Fruit fly (Drosophila melanogaster) whole organism, embryonic: ENCODE data around the gene CG31548.

Source experiments
- Adf1 ChIP-seq: fragments of 200-800 bp; sonication (Bioruptor generic); IDR thresholded peaks from 2 replicates; pipeline ENCODE4 v1.3.6; 2022; ENCODE audit warnings: missing biosample characterization, missing genetic modification characterization
- CG10543 ChIP-seq: fragments of 200-800 bp; sonication (Bioruptor generic); optimal IDR thresholded peaks from 3 replicates; lab custom pipeline; 2017; ENCODE audit warnings: missing biosample characterization, mild to moderate bottlenecking, missing genetic modification characterization, moderate library complexity
- CG13424 ChIP-seq: fragments of 200-800 bp; sonication (Bioruptor generic); optimal IDR thresholded peaks from 2 replicates; lab custom pipeline; 2019; ENCODE audit warnings: missing biosample characterization, mild to moderate bottlenecking, missing genetic modification characterization, moderate library complexity
- CG14014 ChIP-seq: fragments of 200-800 bp; sonication (Bioruptor generic); IDR thresholded peaks from 2 replicates; pipeline ENCODE4 v1.3.6; 2022; ENCODE audit warnings: missing biosample characterization, missing genetic modification characterization
- CG16813 ChIP-seq: fragments of 200-800 bp; sonication (Bioruptor generic); IDR thresholded peaks from 3 replicates; pipeline ENCODE4 v1.3.6; 2022; ENCODE audit warnings: missing biosample characterization, missing genetic modification characterization; ENCODE audit not compliant: partially characterized antibody
- CG16863 ChIP-seq: fragments of 200-800 bp; sonication (Bioruptor generic); optimal IDR thresholded peaks from 3 replicates; lab custom pipeline; 2016; ENCODE audit warnings: missing biosample characterization, missing genetic modification characterization
- CG17802 ChIP-seq: fragments of 200-800 bp; sonication (Bioruptor generic); optimal IDR thresholded peaks from 2 replicates; lab custom pipeline; 2018; ENCODE audit warnings: missing biosample characterization, mild to moderate bottlenecking, missing genetic modification characterization, moderate library complexity
- CG18764 ChIP-seq: fragments of 200-800 bp; sonication (Bioruptor generic); optimal IDR thresholded peaks from 3 replicates; lab custom pipeline; 2016; ENCODE audit warnings: missing biosample characterization, missing genetic modification characterization
- CG2116 ChIP-seq: fragments of 200-800 bp; sonication (Bioruptor generic); optimal IDR thresholded peaks from 3 replicates; lab custom pipeline; 2018; ENCODE audit warnings: missing biosample characterization, mild to moderate bottlenecking, missing genetic modification characterization
- CG30403 ChIP-seq: fragments of 200-800 bp; sonication (Bioruptor generic); optimal IDR thresholded peaks from 3 replicates; lab custom pipeline; 2016; ENCODE audit warnings: missing biosample characterization, missing genetic modification characterization
- CG32767 ChIP-seq: fragments of 200-800 bp; sonication (Bioruptor generic); IDR thresholded peaks from 2 replicates; pipeline ENCODE4 v1.3.6; 2022; ENCODE audit warnings: missing biosample characterization, missing genetic modification characterization
- CG42726 ChIP-seq: fragments of 200-800 bp; sonication (Bioruptor generic); IDR thresholded peaks from 2 replicates; pipeline ENCODE4 v1.3.6; 2022; ENCODE audit warnings: missing biosample characterization, missing genetic modification characterization; ENCODE audit not compliant: partially characterized antibody
- CG43689 ChIP-seq: fragments of 200-800 bp; sonication (Bioruptor generic); IDR thresholded peaks from 2 replicates; pipeline ENCODE4 v1.3.6; 2022; ENCODE audit warnings: missing biosample characterization, missing genetic modification characterization
- CG4404 ChIP-seq: fragments of 200-800 bp; sonication (Bioruptor generic); IDR thresholded peaks from 2 replicates; pipeline ENCODE4 v1.3.6; 2022; ENCODE audit warnings: missing biosample characterization, missing genetic modification characterization
- CG4730 ChIP-seq: fragments of 200-800 bp; sonication (Bioruptor generic); IDR thresholded peaks from 2 replicates; pipeline ENCODE4 v1.3.6; 2022; ENCODE audit warnings: missing biosample characterization, missing genetic modification characterization
- CG6254 ChIP-seq: fragments of 200-800 bp; sonication (Bioruptor generic); optimal IDR thresholded peaks from 3 replicates; lab custom pipeline; 2017; ENCODE audit warnings: mild to moderate bottlenecking, missing biosample characterization, missing genetic modification reagents, missing genetic modification characterization
- CG8089 ChIP-seq: fragments of 200-800 bp; sonication (Bioruptor generic); optimal IDR thresholded peaks from 3 replicates; lab custom pipeline; 2016; ENCODE audit warnings: missing biosample characterization, missing genetic modification characterization
- CG8388 ChIP-seq: fragments of 200-800 bp; sonication (Bioruptor generic); optimal IDR thresholded peaks from 2 replicates; lab custom pipeline; 2019; ENCODE audit warnings: missing biosample characterization, mild to moderate bottlenecking, missing genetic modification characterization, moderate library complexity
- CG9817 ChIP-seq: fragments of 200-800 bp; sonication (Bioruptor generic); optimal IDR thresholded peaks from 2 replicates; lab custom pipeline; 2018; ENCODE audit warnings: missing biosample characterization, mild to moderate bottlenecking, missing genetic modification characterization, moderate library complexity
- CHES-1-like ChIP-seq: fragments of 200-800 bp; sonication (Bioruptor generic); optimal IDR thresholded peaks from 2 replicates; lab custom pipeline; 2016; ENCODE audit warnings: missing biosample characterization, missing genetic modification characterization
- D19A ChIP-seq: fragments of 200-800 bp; optimal IDR thresholded peaks from 3 replicates; lab custom pipeline; 2019; ENCODE audit warnings: missing biosample characterization, mild to moderate bottlenecking, missing genetic modification characterization, moderate library complexity
- Hmr ChIP-seq: fragments of 200-800 bp; sonication (Bioruptor generic); optimal IDR thresholded peaks from 3 replicates; lab custom pipeline; 2017; ENCODE audit warnings: mild to moderate bottlenecking, missing biosample characterization, missing genetic modification reagents, missing genetic modification characterization
- Nf-YB ChIP-seq: fragments of 200-800 bp; sonication (Bioruptor generic); optimal IDR thresholded peaks from 3 replicates; lab custom pipeline; 2019; ENCODE audit warnings: missing biosample characterization, mild to moderate bottlenecking, missing genetic modification characterization, moderate library complexity
- Ravus ChIP-seq: fragments of 200-800 bp; sonication (Bioruptor generic); IDR thresholded peaks from 2 replicates; pipeline ENCODE4 v1.3.6; 2022; ENCODE audit warnings: missing biosample characterization, missing genetic modification characterization
- Scr ChIP-seq: fragments of 200-800 bp; sonication (Bioruptor generic); IDR thresholded peaks from 2 replicates; pipeline ENCODE4 v1.3.6; 2022; ENCODE audit warnings: missing biosample characterization, missing genetic modification characterization; ENCODE audit not compliant: partially characterized antibody
- Side ChIP-seq: fragments of 200-800 bp; sonication (Bioruptor generic); optimal IDR thresholded peaks from 2 replicates; lab custom pipeline; 2016; ENCODE audit warnings: missing biosample characterization, missing genetic modification characterization
- Sox102F ChIP-seq: fragments of 200-800 bp; sonication (Bioruptor generic); optimal IDR thresholded peaks from 2 replicates; lab custom pipeline; 2018; ENCODE audit warnings: missing biosample characterization, mild to moderate bottlenecking, missing genetic modification characterization, moderate library complexity
- Sry-β ChIP-seq: fragments of 200-800 bp; sonication (Bioruptor generic); optimal IDR thresholded peaks from 2 replicates; lab custom pipeline; 2018; ENCODE audit warnings: missing biosample characterization, mild to moderate bottlenecking, missing genetic modification characterization, moderate library complexity
- bowl ChIP-seq: fragments of 200-800 bp; sonication (Bioruptor generic); IDR thresholded peaks from 2 replicates; pipeline ENCODE4 v1.3.6; 2022; ENCODE audit warnings: missing biosample characterization, missing genetic modification characterization
- disco-r ChIP-seq: fragments of 200-800 bp; sonication (Bioruptor generic); optimal IDR thresholded peaks from 2 replicates; lab custom pipeline; 2016; ENCODE audit warnings: missing biosample characterization, missing genetic modification characterization
- fd96Cb ChIP-seq: fragments of 200-800 bp; sonication (Bioruptor generic); optimal IDR thresholded peaks from 2 replicates; lab custom pipeline; 2018; ENCODE audit warnings: missing biosample characterization, mild to moderate bottlenecking, missing genetic modification characterization, moderate library complexity
- fru ChIP-seq: fragments of >200 bp; optimal IDR thresholded peaks from 2 replicates; lab custom pipeline; 2017
- gcm2 ChIP-seq: fragments of 200-800 bp; sonication (Bioruptor generic); optimal IDR thresholded peaks from 2 replicates; lab custom pipeline; 2016; ENCODE audit warnings: missing biosample characterization, missing genetic modification characterization
- ind ChIP-seq: fragments of 200-800 bp; sonication (Bioruptor generic); optimal IDR thresholded peaks from 3 replicates; lab custom pipeline; 2016; ENCODE audit warnings: missing biosample characterization, missing genetic modification characterization
- insv ChIP-seq, 2 experiments: fragments of 200-800 bp; sonication (Bioruptor generic); optimal IDR thresholded peaks; 3 replicates each; lab custom pipeline; 2016 to 2018; ENCODE audit warnings: missing biosample characterization in 2 of 2, missing genetic modification characterization in 2 of 2
- ken ChIP-seq: fragments of 200-800 bp; sonication (Bioruptor generic); IDR thresholded peaks from 3 replicates; pipeline ENCODE4 v1.3.6; 2022; ENCODE audit warnings: missing biosample characterization, missing genetic modification characterization
- kni ChIP-seq: fragments of 200-800 bp; sonication (Bioruptor generic); optimal IDR thresholded peaks from 3 replicates; lab custom pipeline; 2017; ENCODE audit warnings: mild to moderate bottlenecking, missing biosample characterization, missing genetic modification reagents, missing genetic modification characterization
- lilli ChIP-seq: fragments of 200-800 bp; sonication (Bioruptor generic); optimal IDR thresholded peaks from 3 replicates; lab custom pipeline; 2016; ENCODE audit warnings: missing biosample characterization, missing genetic modification characterization
- nmo ChIP-seq: fragments of 200-800 bp; sonication (Bioruptor generic); optimal IDR thresholded peaks from 2 replicates; lab custom pipeline; 2018; ENCODE audit warnings: missing biosample characterization, mild to moderate bottlenecking, missing genetic modification characterization, moderate library complexity
- pnt ChIP-seq: fragments of 200-800 bp; sonication (Bioruptor generic); optimal IDR thresholded peaks from 3 replicates; lab custom pipeline; 2016; ENCODE audit warnings: missing biosample characterization, missing genetic modification characterization
- pum ChIP-seq: fragments of 200-800 bp; sonication (Bioruptor generic); optimal IDR thresholded peaks from 2 replicates; lab custom pipeline; 2016; ENCODE audit warnings: missing biosample characterization, missing genetic modification characterization
- row ChIP-seq: fragments of 200-800 bp; sonication (Bioruptor generic); IDR thresholded peaks from 3 replicates; pipeline ENCODE4 v1.3.6; 2022; ENCODE audit warnings: missing biosample characterization, missing genetic modification characterization
- sd ChIP-seq: fragments of 200-800 bp; sonication (Bioruptor generic); optimal IDR thresholded peaks from 3 replicates; lab custom pipeline; 2018; ENCODE audit warnings: missing biosample characterization, mild to moderate bottlenecking, missing genetic modification characterization, moderate library complexity
- sisA ChIP-seq: fragments of 200-800 bp; sonication (Bioruptor generic); IDR thresholded peaks from 2 replicates; pipeline ENCODE4 v1.3.6; 2022; ENCODE audit warnings: missing biosample characterization, missing genetic modification characterization
- slou ChIP-seq: fragments of 200-800 bp; sonication (Bioruptor generic); optimal IDR thresholded peaks from 3 replicates; lab custom pipeline; 2016; ENCODE audit warnings: missing biosample characterization, missing genetic modification characterization
- sug ChIP-seq: fragments of 200-800 bp; optimal IDR thresholded peaks from 2 replicates; lab custom pipeline; 2019; ENCODE audit warnings: missing biosample characterization, mild to moderate bottlenecking, missing genetic modification characterization, moderate library complexity
- tap ChIP-seq: fragments of 200-800 bp; optimal IDR thresholded peaks from 3 replicates; lab custom pipeline; 2019; ENCODE audit warnings: missing biosample characterization, mild to moderate bottlenecking, missing genetic modification characterization, moderate library complexity
- tin ChIP-seq: fragments of 200-800 bp; sonication (Bioruptor generic); optimal IDR thresholded peaks from 3 replicates; lab custom pipeline; 2016; ENCODE audit warnings: missing biosample characterization, missing genetic modification characterization
- toy ChIP-seq: fragments of 200-800 bp; sonication (Bioruptor generic); IDR thresholded peaks from 2 replicates; pipeline ENCODE4 v1.3.6; 2022; ENCODE audit warnings: missing biosample characterization, missing genetic modification characterization
- wek ChIP-seq: fragments of 200-800 bp; sonication (Bioruptor generic); optimal IDR thresholded peaks from 3 replicates; lab custom pipeline; 2018; ENCODE audit warnings: missing biosample characterization, mild to moderate bottlenecking, missing genetic modification characterization, moderate library complexity
- zen ChIP-seq: fragments of 200-800 bp; sonication (Bioruptor generic); optimal IDR thresholded peaks from 3 replicates; lab custom pipeline; 2018; ENCODE audit warnings: missing biosample characterization, mild to moderate bottlenecking, missing genetic modification characterization, moderate library complexity

The CG31548 gene

dm6 chr3R:5606477-5606876 is 30.2 kb downstream of the CG31548 start, which contains the start of gene asl (continued):
- TF ChIP-seq CG2116 (GFP tag; lab: Kevin White, UChicago) (peak; percentile 85), Sry-β (GFP tag; lab: Kevin White, UChicago) (peak; percentile 19), sd (tag; lab: Kevin White, UChicago) (peak; percentile 82), D19A (tag; lab: Kevin White, UChicago) (peak; percentile 60), CG8388 (GFP tag; lab: Kevin White, UChicago) (peak; percentile 57), CG4404 (no peak), CG14014 (GFP tag; lab: Robert Waterston, UW) (peak; percentile 57; the same call in 1 of the 2 replicates), Hmr (GFP tag; lab: Kevin White, UChicago) (no peak), CG13424 (tag; lab: Kevin White, UChicago) (peak; percentile 79), CG17802 (tag; lab: Kevin White, UChicago) (peak; percentile 90), lilli (GFP tag; lab: Kevin White, UChicago) (peak; percentile 76), CHES-1-like (peak; percentile 58), sisA (GFP tag; lab: Robert Waterston, UW) (peak; percentile 49; the same call in 1 of the 2 replicates), kni (GFP tag; lab: Kevin White, UChicago) (peak; percentile 48), ken (GFP tag; lab: Robert Waterston, UW) (peak; percentile 65; the same call in 1 of the 3 replicates), CG32767 (0 out of 2 replicates have a peak, but pooled peaks have one; percentile 43), CG30403 (GFP tag; lab: Kevin White, UChicago) (peak; percentile 69), CG16863 (GFP tag; lab: Kevin White, UChicago) (peak; percentile 34), Ravus (GFP tag; lab: Robert Waterston, UW) (no peak), Sox102F (no peak), CG18764 (GFP tag; lab: Kevin White, UChicago) (peak; percentile 63), pum (GFP tag; lab: Kevin White, UChicago) (peak; percentile 33), fru (lab: Kevin White, UChicago) (no peak), CG9817 (tag; lab: Kevin White, UChicago) (peak; percentile 77), Side (GFP tag; lab: Kevin White, UChicago) (peak; percentile 23), CG10543 (peak; percentile 59), disco-r (GFP tag; lab: Kevin White, UChicago) (peak; percentile 54), fd96Cb (tag; lab: Kevin White, UChicago) (peak; percentile 61), tin (peak; percentile 58), ind (GFP tag; lab: Kevin White, UChicago) (no peak), CG6254 (GFP tag; lab: Kevin White, UChicago) (no peak), zen (tag; lab: Kevin White, UChicago) (peak; percentile 68), sug (tag; lab: Kevin White, UChicago) (peak; percentile 64), Scr (GFP tag; lab: Robert Waterston, UW) (0 out of 2 replicates have a peak, but pooled peaks have one; percentile 20), slou (GFP tag; lab: Kevin White, UChicago) (no peak), row (GFP tag; lab: Robert Waterston, UW) (peak; percentile 87), Nf-YB (peak; percentile 33), wek (GFP tag; lab: Kevin White, UChicago) (peak; percentile 50), Adf1 (GFP tag; lab: Robert Waterston, UW) (no peak; the same call in 1 of the 2 replicates), gcm2 (GFP tag; lab: Kevin White, UChicago) (no peak), CG8089 (GFP tag; lab: Kevin White, UChicago) (peak; percentile 42), toy (GFP tag; lab: Robert Waterston, UW) (no peak), tap (tag; lab: Kevin White, UChicago) (no peak), CG43689 (GFP tag; lab: Robert Waterston, UW) (no peak), CG4730 (GFP tag; lab: Robert Waterston, UW) (0 out of 2 replicates have a peak, but pooled peaks have one; percentile 6), insv (GFP tag; optimal IDR thresholded peaks at IDR 0.05; lab: Kevin White, UChicago) (peak in 1 of 2 experiments; percentile 77), nmo (peak; percentile 81), bowl (GFP tag; lab: Robert Waterston, UW) (no peak), CG42726 (GFP tag; lab: Robert Waterston, UW) (no peak), pnt (peak; percentile 45), CG16813 (GFP tag; lab: Robert Waterston, UW) (peak; percentile 39; the same call in 1 of the 3 replicates)
